Worm (Caenorhabditis elegans) whole organism, late embryonic: ENCODE data around the gene hmg-11.

Experiments
- ceh-34 ChIP-seq: sonication (generic microtip); optimal IDR thresholded peaks from 2 replicates; lab custom pipeline; 2016; ENCODE audit warnings: mild to moderate bottlenecking, missing genetic modification characterization, missing compliant biosample characterization
- nfya-1 ChIP-seq: sonication (generic microtip); optimal IDR thresholded peaks from 2 replicates; lab custom pipeline; 2017; ENCODE audit warnings: missing genetic modification characterization, mild to moderate bottlenecking, missing compliant biosample characterization, antibody characterized with exemption, moderate library complexity
- unc-86 ChIP-seq: sonication (generic microtip); optimal IDR thresholded peaks from 2 replicates; lab custom pipeline; 2016; ENCODE audit warnings: missing genetic modification characterization, missing compliant biosample characterization
- zip-5 ChIP-seq: sonication (generic microtip); optimal IDR thresholded peaks from 2 replicates; lab custom pipeline; 2016; ENCODE audit warnings: missing genetic modification characterization, missing compliant biosample characterization
- ztf-16 ChIP-seq: sonication (generic microtip); optimal IDR thresholded peaks from 2 replicates; lab custom pipeline; 2017; ENCODE audit warnings: missing genetic modification characterization, missing compliant biosample characterization

- TF ChIP-seq zip-5 (tag; lab: Kevin White, UChicago) (no peak), unc-86 (no peak), nfya-1 (tag; lab: Kevin White, UChicago) (no peak), ceh-34 (tag; lab: Kevin White, UChicago) (no peak), ztf-16 (tag; lab: Kevin White, UChicago) (no peak)
Measured at ce11 chrII:4626606-4627005, 46.3 kb upstream of the hmg-11 start, which contains the start of gene F35D11.1.
